Fruit fly (Drosophila melanogaster): ENCODE results near the gene rtp.

Gene rtp

DNA sequence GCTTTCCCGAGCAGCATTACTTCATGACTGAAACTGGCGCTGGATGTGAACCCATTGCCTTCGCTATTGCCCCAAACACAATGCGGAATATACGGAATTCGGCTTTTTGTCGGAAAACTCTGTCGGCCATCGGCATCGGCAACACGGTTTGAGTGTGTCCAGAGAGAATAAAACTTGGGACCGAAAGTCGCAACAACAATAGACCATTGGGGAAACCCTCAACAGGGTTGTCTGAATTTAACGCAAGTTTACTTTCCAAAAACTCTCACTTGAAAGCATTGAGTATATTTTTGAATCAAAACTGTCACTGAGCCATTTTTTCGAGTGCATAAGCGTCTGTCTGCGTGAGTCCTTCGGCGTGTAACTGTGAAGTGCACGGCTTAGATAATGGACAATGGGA is 38.8 kb downstream of the rtp start (continued):
- TF ChIP-seq CG10654 (GFP tag; optimal IDR thresholded peaks at IDR 0.05) (peak; percentile 1), CG7928 (GFP tag; optimal IDR thresholded peaks at IDR 0.05) (no peak), eyg (GFP tag; optimal IDR thresholded peaks at IDR 0.05) (peak; percentile 56), sens (GFP tag) (peak; percentile 81), scrt (GFP tag; optimal IDR thresholded peaks at IDR 0.05) (peak; percentile 55), sug (tag; optimal IDR thresholded peaks at IDR 0.05) (peak; percentile 22), vfl (GFP tag; optimal IDR thresholded peaks at IDR 0.05) (peak; percentile 53), lmd (GFP tag; IDR thresholded peaks at IDR 0.05) (peak; percentile 65; the same call in 1 of the 2 replicates), fd96Cb (tag; optimal IDR thresholded peaks at IDR 0.05) (peak; percentile 21), HmgZ (tag; optimal IDR thresholded peaks at IDR 0.05) (peak; percentile 38), CTCF (GFP tag; optimal IDR thresholded peaks at IDR 0.05) (no peak), HLH3B (GFP tag; IDR thresholded peaks at IDR 0.05) (peak; percentile 51; the same call in 1 of the 2 replicates), CG7556 (GFP tag; optimal IDR thresholded peaks at IDR 0.05) (peak; percentile 80), Taf1 (GFP tag; IDR thresholded peaks at IDR 0.05) (0 out of 2 replicates have a peak, but pooled peaks have one; percentile 32), BtbVII (GFP tag; optimal IDR thresholded peaks at IDR 0.05) (peak; percentile 72), nerfin-1 (tag; optimal IDR thresholded peaks at IDR 0.05) (no peak), Side (GFP tag; optimal IDR thresholded peaks at IDR 0.05) (peak; percentile 66), CG11247 (GFP tag; IDR thresholded peaks at IDR 0.05) (no peak; the same call in 1 of the 2 replicates), CG12391 (tag; optimal IDR thresholded peaks at IDR 0.05) (peak; percentile 42), pan (optimal IDR thresholded peaks at IDR 0.05) (no peak), pan (GFP tag; optimal IDR thresholded peaks at IDR 0.05 in 1 of 2, IDR thresholded peaks at IDR 0.05 in 1 of 2) (peak in 1 of 2 experiments; percentile 69), CG5245 (GFP tag; optimal IDR thresholded peaks at IDR 0.05) (no peak), CG6689 (GFP tag; IDR thresholded peaks at IDR 0.05) (peak; percentile 54; the same call in 1 of the 2 replicates), Ets97D (GFP tag; optimal IDR thresholded peaks at IDR 0.05) (no peak), zfh2 (GFP tag; optimal IDR thresholded peaks at IDR 0.05) (peak; percentile 65), ranshi (GFP tag; IDR thresholded peaks at IDR 0.05) (peak; percentile 66), Optix (GFP tag; IDR thresholded peaks at IDR 0.05) (peak; percentile 54; the same call in 1 of the 3 replicates), CG6813 (GFP tag; optimal IDR thresholded peaks at IDR 0.05) (peak; percentile 48), CG14014 (GFP tag; IDR thresholded peaks at IDR 0.05) (peak; percentile 53), ems (GFP tag; optimal IDR thresholded peaks at IDR 0.05) (peak; percentile 42), CG6854 (GFP tag; optimal IDR thresholded peaks at IDR 0.05) (peak; percentile 40), otp (GFP tag; IDR thresholded peaks at IDR 0.05) (no peak; the same call in 2 of the 3 replicates), sim (GFP tag; IDR thresholded peaks at IDR 0.05) (no peak), crc (GFP tag; optimal IDR thresholded peaks at IDR 0.05) (peak; percentile 26), Adf1 (GFP tag; IDR thresholded peaks at IDR 0.05) (peak; percentile 42; the same call in 1 of the 2 replicates), CG9727 (GFP tag; optimal IDR thresholded peaks at IDR 0.05) (peak; percentile 37), tup (GFP tag; optimal IDR thresholded peaks at IDR 0.05) (peak; percentile 20), CG10267 (tag; optimal IDR thresholded peaks at IDR 0.05) (peak; percentile 7), rib (GFP tag; IDR thresholded peaks at IDR 0.05) (0 out of 2 replicates have a peak, but pooled peaks have one; percentile 49), CG6791 (GFP tag; IDR thresholded peaks at IDR 0.05; ENCODE audit: partially characterized antibody) (0 out of 3 replicates have a peak, but pooled peaks have one; percentile 26), Sox102F (GFP tag; optimal IDR thresholded peaks at IDR 0.05) (peak; percentile 42), CG10366 (GFP tag; IDR thresholded peaks at IDR 0.05) (peak; percentile 57), CG18599 (GFP tag; optimal IDR thresholded peaks at IDR 0.05) (peak; percentile 93), tgo (GFP tag; IDR thresholded peaks at IDR 0.05) (peak; percentile 32; the same call in 1 of the 3 replicates), CG32772 (GFP tag; IDR thresholded peaks at IDR 0.05) (peak; percentile 47), YL-1 (GFP tag; optimal IDR thresholded peaks at IDR 0.05) (no peak), CG2712 (tag; optimal IDR thresholded peaks at IDR 0.05) (peak; percentile 9), CG3281 (GFP tag; optimal IDR thresholded peaks at IDR 0.05) (peak; percentile 67), Dek (tag; optimal IDR thresholded peaks at IDR 0.05) (peak; percentile 72), ewg (GFP tag; optimal IDR thresholded peaks at IDR 0.05) (peak; percentile 31), z (GFP tag; IDR thresholded peaks at IDR 0.05) (no peak), slou (GFP tag; optimal IDR thresholded peaks at IDR 0.05) (no peak)
